Worm (Caenorhabditis elegans) whole organism, midembryonic: ENCODE results near the gene Y19D10B.8.
"Not testable (repeated sequence)": the region's sequence is repeated elsewhere in the genome, so short reads cannot be mapped to it uniquely, and the experiment has no call there.

Experiments
- T22C8.4 ChIP-seq: fragments of 200-800 bp; sonication (Bioruptor generic); IDR thresholded peaks from 2 replicates; pipeline ENCODE4 v1.3.6; 2022; ENCODE audit warnings: missing genetic modification characterization, missing compliant biosample characterization
- cog-1 ChIP-seq: sonication (generic microtip); optimal IDR thresholded peaks from 2 replicates; lab custom pipeline; 2016; ENCODE audit warnings: missing genetic modification characterization, missing compliant biosample characterization
- flt-1 ChIP-seq: fragments of 200-800 bp; sonication (Bioruptor generic); IDR thresholded peaks from 2 replicates; pipeline ENCODE4 v1.3.6; 2022; ENCODE audit warnings: missing genetic modification characterization, missing compliant biosample characterization
- klf-2 ChIP-seq: fragments of 200-800 bp; sonication (Bioruptor generic); conservative IDR thresholded peaks from 2 replicates; pipeline ENCODE4 v1.3.6; 2022; ENCODE audit warnings: missing genetic modification reagents, missing genetic modification characterization, missing compliant biosample characterization
- med-1 ChIP-seq: sonication (generic microtip); optimal IDR thresholded peaks from 2 replicates; lab custom pipeline; 2017; ENCODE audit warnings: missing genetic modification characterization, mild to moderate bottlenecking, missing compliant biosample characterization, antibody characterized with exemption, missing genetic modification reagents; ENCODE audit not compliant: insufficient read depth
- ref-1 ChIP-seq: fragments of 200-800 bp; sonication (Bioruptor generic); conservative IDR thresholded peaks from 2 replicates; pipeline ENCODE4 v1.3.6; 2022; ENCODE audit warnings: missing genetic modification reagents, missing genetic modification characterization, missing compliant biosample characterization
- tab-1 ChIP-seq: fragments of 200-800 bp; sonication (Bioruptor generic); IDR thresholded peaks from 2 replicates; pipeline ENCODE4 v1.3.6; 2022; ENCODE audit warnings: missing genetic modification characterization, missing compliant biosample characterization
- ztf-23 ChIP-seq: fragments of 200-800 bp; sonication (Bioruptor generic); IDR thresholded peaks from 2 replicates; pipeline ENCODE4 v1.3.6; 2022; ENCODE audit warnings: missing genetic modification reagents, missing genetic modification characterization, missing compliant biosample characterization
- ztf-29 ChIP-seq: fragments of 200-800 bp; sonication (Bioruptor generic); IDR thresholded peaks from 2 replicates; pipeline ENCODE4 v1.3.6; 2022; ENCODE audit warnings: missing genetic modification reagents, missing genetic modification characterization, missing compliant biosample characterization

Y19D10B.8 gene

ce11 chrV:2324260-2324659, 23.5 kb upstream of the Y19D10B.8 start:
- TF ChIP-seq cog-1 (tag; lab: Kevin White, UChicago) (no peak), klf-2 (GFP tag; lab: Robert Waterston, UW) (no peak), ztf-23 (no peak), med-1 (no peak), tab-1 (GFP tag; lab: Robert Waterston, UW) (no peak), T22C8.4 (GFP tag; lab: Robert Waterston, UW) (no peak), flt-1 (GFP tag; lab: Robert Waterston, UW) (no peak), ztf-29 (GFP tag; lab: Robert Waterston, UW) (no peak), ref-1 (no peak)

ce11 chrV:2322466-2322865, 21.7 kb upstream of the Y19D10B.8 start, which contains the start of gene pud-1.2:
pud-1.2 (minus strand) TSS chrV:2322566.
- TF ChIP-seq ztf-29 (GFP tag; lab: Robert Waterston, UW); med-1; T22C8.4 (GFP tag; lab: Robert Waterston, UW): not testable (repeated sequence)

- not testable (repeated sequence) for TF ChIP-seq tab-1 (GFP tag; lab: Robert Waterston, UW); ref-1; klf-2 (GFP tag; lab: Robert Waterston, UW)
Observed at ce11 chrV:2321001-2321400, 20.2 kb upstream of the Y19D10B.8 start, which contains the start of gene Y19D10B.6. Y19D10B.6 (minus strand) TSS chrV:2321101.

ce11 chrV:2308246-2308645, 7.4 kb upstream of the Y19D10B.8 start:
- TF ChIP-seq cog-1 (tag; lab: Kevin White, UChicago) (no peak), T22C8.4 (GFP tag; lab: Robert Waterston, UW) (no peak), flt-1 (GFP tag; lab: Robert Waterston, UW) (no peak), ztf-23 (no peak), ref-1 (no peak), med-1 (no peak), klf-2 (GFP tag; lab: Robert Waterston, UW) (no peak), ztf-29 (GFP tag; lab: Robert Waterston, UW) (no peak), tab-1 (GFP tag; lab: Robert Waterston, UW) (no peak)

ce11 chrV:2306383-2306782, 5.6 kb upstream of the Y19D10B.8 start:
- TF ChIP-seq ztf-23 (no peak), klf-2 (GFP tag; lab: Robert Waterston, UW) (no peak), ztf-29 (GFP tag; lab: Robert Waterston, UW) (no peak), cog-1 (tag; lab: Kevin White, UChicago) (no peak), flt-1 (GFP tag; lab: Robert Waterston, UW) (no peak), med-1 (no peak), tab-1 (GFP tag; lab: Robert Waterston, UW) (no peak), ref-1 (no peak), T22C8.4 (GFP tag; lab: Robert Waterston, UW) (no peak)

- TF ChIP-seq flt-1 (GFP tag; lab: Robert Waterston, UW) (no peak), klf-2 (GFP tag; lab: Robert Waterston, UW) (no peak), ztf-23 (no peak), ref-1 (no peak), ztf-29 (GFP tag; lab: Robert Waterston, UW) (no peak), tab-1 (GFP tag; lab: Robert Waterston, UW) (no peak), T22C8.4 (GFP tag; lab: Robert Waterston, UW) (no peak), med-1 (no peak), cog-1 (tag; lab: Kevin White, UChicago) (no peak)
Observed at ce11 chrV:2303775-2304174, 3.0 kb upstream of the Y19D10B.8 start, which contains the start of gene irld-15. irld-15 (minus strand) TSS chrV:2303875.

- TF ChIP-seq ref-1 (no peak), klf-2 (GFP tag; lab: Robert Waterston, UW) (no peak), cog-1 (tag; lab: Kevin White, UChicago) (no peak), ztf-23 (no peak), flt-1 (GFP tag; lab: Robert Waterston, UW) (no peak), tab-1 (GFP tag; lab: Robert Waterston, UW) (no peak), med-1 (no peak), ztf-29 (GFP tag; lab: Robert Waterston, UW) (no peak), T22C8.4 (GFP tag; lab: Robert Waterston, UW) (no peak)
Observed at ce11 chrV:2294577-2294976, 6.2 kb downstream of the Y19D10B.8 start, which contains the start of gene nhr-226. nhr-226 (plus strand) TSS chrV:2294877.

- no peak for TF ChIP-seq ztf-23
- no peak for TF ChIP-seq tab-1 (GFP tag; lab: Robert Waterston, UW)
- no peak for TF ChIP-seq med-1
- TF ChIP-seq ztf-29 (GFP tag; lab: Robert Waterston, UW), result no peak
- TF ChIP-seq flt-1 (GFP tag; lab: Robert Waterston, UW), result no peak
- no peak for TF ChIP-seq cog-1 (tag; lab: Kevin White, UChicago)
- no peak for TF ChIP-seq klf-2 (GFP tag; lab: Robert Waterston, UW)
- TF ChIP-seq ref-1, result no peak
- TF ChIP-seq T22C8.4 (GFP tag; lab: Robert Waterston, UW), result no peak
Observed at ce11 chrV:2292240-2292639, 8.6 kb downstream of the Y19D10B.8 start, which contains the start of gene nhr-115. nhr-115 (plus strand) TSS chrV:2292540.

- no peak for TF ChIP-seq ztf-23
- no peak for TF ChIP-seq med-1
- no peak for TF ChIP-seq ztf-29 (GFP tag; lab: Robert Waterston, UW)
- TF ChIP-seq ref-1, result no peak
- TF ChIP-seq T22C8.4 (GFP tag; lab: Robert Waterston, UW), result no peak
- TF ChIP-seq cog-1 (tag; lab: Kevin White, UChicago), result no peak
- TF ChIP-seq tab-1 (GFP tag; lab: Robert Waterston, UW), result no peak
- no peak for TF ChIP-seq flt-1 (GFP tag; lab: Robert Waterston, UW)
- TF ChIP-seq klf-2 (GFP tag; lab: Robert Waterston, UW), result no peak
Observed at ce11 chrV:2290329-2290728, 10.5 kb downstream of the Y19D10B.8 start, which contains the start of gene nhr-225. nhr-225 (minus strand) TSS chrV:2290474.

ce11 chrV:2285107-2285506, 15.7 kb downstream of the Y19D10B.8 start, which contains the start of gene nhr-227:
nhr-227 (plus strand) TSS chrV:2285432.
- TF ChIP-seq tab-1 (GFP tag; lab: Robert Waterston, UW) (no peak), cog-1 (tag; lab: Kevin White, UChicago) (no peak), med-1 (no peak), T22C8.4 (GFP tag; lab: Robert Waterston, UW) (no peak), ref-1 (no peak), klf-2 (GFP tag; lab: Robert Waterston, UW) (no peak), ztf-23 (no peak), ztf-29 (GFP tag; lab: Robert Waterston, UW) (no peak), flt-1 (GFP tag; lab: Robert Waterston, UW) (no peak)
